Worm (Caenorhabditis elegans): Measurements from ENCODE around the gene K09E2.3.

Gene K09E2.3

DNA sequence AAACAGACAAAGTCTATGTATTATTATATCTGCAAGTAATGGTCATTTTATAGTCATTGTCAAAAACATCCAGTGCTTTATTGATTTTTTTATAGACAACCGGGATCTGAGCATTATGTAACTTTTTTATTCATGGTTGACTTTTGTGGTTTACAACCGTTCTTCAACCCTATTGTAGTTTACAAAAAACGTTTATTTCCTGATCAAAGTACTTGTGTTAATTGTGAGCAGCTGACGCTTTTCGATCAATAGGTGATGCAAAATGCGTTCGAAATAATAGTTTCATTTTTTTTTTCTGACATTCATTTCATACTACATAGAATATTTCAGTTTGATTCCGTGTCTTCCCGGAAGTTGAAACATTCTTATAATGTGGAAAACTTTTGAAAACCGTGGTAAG, at the start of gene K09E2.3, which contains the start of gene K09E2.2:
Gene K09E2.3, plus strand, starts transcription at position 325 of the 400 bp plus-strand sequence.
Gene K09E2.2, plus strand, starts transcription at position 301 of the 400 bp plus-strand sequence.
- no peak for TF ChIP-seq lin-13 (tag; optimal IDR thresholded peaks at IDR 0.05)
- TF ChIP-seq ceh-83 (GFP tag; optimal IDR thresholded peaks at IDR 0.05), result no peak
- TF ChIP-seq nhr-28 (tag; optimal IDR thresholded peaks at IDR 0.05), result no peak
- no peak for TF ChIP-seq unc-39 (tag; optimal IDR thresholded peaks at IDR 0.05)
- TF ChIP-seq hlh-1 (tag; optimal IDR thresholded peaks at IDR 0.05), result no peak
- TF ChIP-seq zip-8 (tag; optimal IDR thresholded peaks at IDR 0.05), result no peak
- no peak for TF ChIP-seq nhr-237 (tag; optimal IDR thresholded peaks at IDR 0.05)
- no peak for TF ChIP-seq ceh-39 (tag; optimal IDR thresholded peaks at IDR 0.05)
- no peak for TF ChIP-seq nhr-12 (tag; optimal IDR thresholded peaks at IDR 0.05)
- TF ChIP-seq ceh-43 (GFP tag; optimal IDR thresholded peaks at IDR 0.05), result no peak
- no peak for TF ChIP-seq sem-2 (GFP tag; optimal IDR thresholded peaks at IDR 0.05)
- TF ChIP-seq elt-3 (tag; optimal IDR thresholded peaks at IDR 0.05), result no peak
- TF ChIP-seq drap-1 (GFP tag; optimal IDR thresholded peaks at IDR 0.05), result no peak
- no peak for TF ChIP-seq sptf-1 (tag; optimal IDR thresholded peaks at IDR 0.05)
- TF ChIP-seq nhr-2 (tag; optimal IDR thresholded peaks at IDR 0.05), result no peak
- TF ChIP-seq mab-5 (tag; optimal IDR thresholded peaks at IDR 0.05), result no peak
- no peak for TF ChIP-seq ham-2 (GFP tag; optimal IDR thresholded peaks at IDR 0.05)
- TF ChIP-seq ztf-11 (tag; optimal IDR thresholded peaks at IDR 0.05), result no peak
- no peak for TF ChIP-seq M03D4.4 (tag; optimal IDR thresholded peaks at IDR 0.05)

DNA sequence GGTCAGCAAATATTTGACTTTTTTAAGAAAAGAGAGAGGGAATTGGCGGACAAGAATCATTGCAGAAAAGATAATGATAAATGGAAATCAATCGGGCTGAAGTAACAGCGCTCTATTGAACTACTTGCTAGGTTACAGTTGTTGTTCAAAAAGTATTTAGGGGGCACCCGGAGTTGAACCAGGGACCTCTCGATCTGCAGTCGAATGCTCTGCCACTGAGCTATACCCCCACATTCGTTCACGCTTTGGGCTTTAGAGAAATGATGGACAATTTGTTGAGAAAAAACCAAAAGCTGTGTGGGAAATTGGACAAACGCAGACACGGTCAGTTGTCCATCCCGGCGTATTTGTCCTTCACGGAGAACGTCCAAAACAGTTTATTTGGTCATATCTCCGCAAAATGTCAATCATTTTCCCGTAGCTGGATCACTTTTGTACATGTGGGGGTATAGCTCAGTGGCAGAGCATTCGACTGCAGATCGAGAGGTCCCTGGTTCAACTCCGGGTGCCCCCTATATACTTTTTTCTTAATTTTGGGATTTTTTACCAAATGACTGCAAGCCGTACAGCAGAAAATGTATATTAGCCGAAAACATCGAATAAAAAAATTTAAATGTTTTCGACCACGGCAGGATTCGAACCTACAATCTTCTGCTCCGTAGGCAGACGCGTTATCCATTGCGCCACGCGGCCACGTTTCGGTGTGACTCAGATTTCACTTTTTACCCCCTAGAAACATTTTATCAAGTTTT, 48.9 kb upstream of the K09E2.3 start:
- no peak for TF ChIP-seq cnd-1 (tag; optimal IDR thresholded peaks at IDR 0.05)
- TF ChIP-seq ceh-83 (GFP tag; optimal IDR thresholded peaks at IDR 0.05), result peak; percentile 64
- TF ChIP-seq nhr-237 (tag; optimal IDR thresholded peaks at IDR 0.05), result no peak
- no peak for TF ChIP-seq zip-8 (tag; optimal IDR thresholded peaks at IDR 0.05)
- no peak for TF ChIP-seq hlh-1 (tag; optimal IDR thresholded peaks at IDR 0.05)
- no peak for TF ChIP-seq unc-120 (tag; optimal IDR thresholded peaks at IDR 0.05; ENCODE audit: poor library complexity, severe bottlenecking)
- TF ChIP-seq nhr-2 (tag; optimal IDR thresholded peaks at IDR 0.05), result no peak
- TF ChIP-seq lsy-2 (tag; optimal IDR thresholded peaks at IDR 0.05), result no peak
- TF ChIP-seq ham-2 (GFP tag; optimal IDR thresholded peaks at IDR 0.05), result peak; percentile 33
- TF ChIP-seq nhr-28 (tag; optimal IDR thresholded peaks at IDR 0.05), result no peak
- no peak for TF ChIP-seq mep-1 (tag; optimal IDR thresholded peaks at IDR 0.05)
- TF ChIP-seq pha-4 (tag; optimal IDR thresholded peaks at IDR 0.05), result no peak
- no peak for TF ChIP-seq sem-2 (GFP tag; optimal IDR thresholded peaks at IDR 0.05)
- no peak for TF ChIP-seq ces-1 (GFP tag; optimal IDR thresholded peaks at IDR 0.05)
- peak; percentile 5 for TF ChIP-seq M03D4.4 (tag; optimal IDR thresholded peaks at IDR 0.05)
- TF ChIP-seq ceh-43 (GFP tag; optimal IDR thresholded peaks at IDR 0.05), result peak; percentile 47
- no peak for TF ChIP-seq tbx-8 (GFP tag; optimal IDR thresholded peaks at IDR 0.05)
- TF ChIP-seq drap-1 (GFP tag; optimal IDR thresholded peaks at IDR 0.05), result peak; percentile 23
- no peak for TF ChIP-seq snpc-4 (tag; optimal IDR thresholded peaks at IDR 0.05)
- no peak for TF ChIP-seq ztf-11 (tag; optimal IDR thresholded peaks at IDR 0.05)

DNA sequence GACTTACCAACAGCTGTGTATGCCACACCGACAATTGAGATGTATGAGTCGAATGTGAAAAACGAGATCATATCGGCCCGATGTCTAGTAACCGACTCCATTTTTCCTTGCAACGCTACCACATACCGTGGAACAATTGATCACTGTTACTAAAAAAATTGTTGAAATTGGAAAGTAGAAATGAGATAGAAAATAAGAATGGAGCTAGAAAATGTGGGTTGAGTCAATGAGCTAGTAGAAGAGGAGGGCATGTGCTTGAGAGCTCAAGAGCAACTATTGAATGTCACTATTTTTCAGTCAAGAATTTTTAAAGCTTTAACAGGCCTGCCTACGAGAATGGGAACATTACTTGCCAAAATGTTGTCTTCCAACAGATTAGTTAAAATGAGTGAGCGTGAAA, 47.8 kb upstream of the K09E2.3 start, which contains the start of gene K01A12.3:
Gene K01A12.3, minus strand, starts transcription at position 101 of the 400 bp plus-strand sequence.
- TF ChIP-seq nhr-237 (tag; optimal IDR thresholded peaks at IDR 0.05) (no peak), lin-13 (tag; optimal IDR thresholded peaks at IDR 0.05) (no peak), hlh-1 (tag; optimal IDR thresholded peaks at IDR 0.05) (no peak), unc-62 (GFP tag; optimal IDR thresholded peaks at IDR 0.05) (no peak), snpc-4 (tag; optimal IDR thresholded peaks at IDR 0.05) (no peak), flh-1 (GFP tag; optimal IDR thresholded peaks at IDR 0.05) (no peak), unc-120 (tag; optimal IDR thresholded peaks at IDR 0.05; ENCODE audit: poor library complexity, severe bottlenecking) (no peak), ces-1 (GFP tag; optimal IDR thresholded peaks at IDR 0.05) (no peak), ceh-43 (GFP tag; optimal IDR thresholded peaks at IDR 0.05) (no peak), ceh-39 (tag; optimal IDR thresholded peaks at IDR 0.05) (no peak), ceh-83 (GFP tag; optimal IDR thresholded peaks at IDR 0.05) (no peak), tbx-8 (GFP tag; optimal IDR thresholded peaks at IDR 0.05) (no peak), mep-1 (tag; optimal IDR thresholded peaks at IDR 0.05) (no peak), ztf-11 (tag; optimal IDR thresholded peaks at IDR 0.05) (no peak), cnd-1 (tag; optimal IDR thresholded peaks at IDR 0.05) (no peak), pha-4 (tag; optimal IDR thresholded peaks at IDR 0.05) (no peak), zip-8 (tag; optimal IDR thresholded peaks at IDR 0.05) (no peak), mab-5 (tag; optimal IDR thresholded peaks at IDR 0.05) (no peak), sem-2 (GFP tag; optimal IDR thresholded peaks at IDR 0.05) (no peak), lsy-2 (tag; optimal IDR thresholded peaks at IDR 0.05) (no peak)

DNA sequence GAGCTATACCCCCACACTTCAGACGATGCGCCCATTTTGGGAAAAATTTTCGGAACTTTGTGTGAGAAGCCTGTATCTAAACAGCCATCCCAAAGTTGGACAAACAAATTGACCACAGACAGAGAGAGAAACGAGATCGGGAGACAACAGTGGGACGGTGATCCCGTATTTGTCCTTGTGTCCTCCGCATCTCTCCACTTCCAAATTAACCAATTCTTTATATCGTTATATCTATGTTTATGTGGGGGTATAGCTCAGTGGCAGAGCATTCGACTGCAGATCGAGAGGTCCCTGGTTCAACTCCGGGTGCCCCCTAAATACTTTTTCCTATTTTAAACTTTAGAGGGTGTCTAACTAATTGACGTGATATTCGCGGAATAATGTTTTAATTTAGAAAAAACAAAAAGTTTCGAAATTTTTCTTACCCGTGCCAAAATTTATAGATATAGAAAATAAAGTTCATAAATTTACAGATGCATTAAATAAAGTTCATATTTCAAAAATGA, 34.2 kb upstream of the K09E2.3 start:
- TF ChIP-seq ceh-43 (GFP tag; optimal IDR thresholded peaks at IDR 0.05), result peak; percentile 76
- TF ChIP-seq ham-2 (GFP tag; optimal IDR thresholded peaks at IDR 0.05), result peak; percentile 47
- no peak for TF ChIP-seq nhr-76 (tag; optimal IDR thresholded peaks at IDR 0.05)
- peak; percentile 65 for TF ChIP-seq ceh-83 (GFP tag; optimal IDR thresholded peaks at IDR 0.05)
- TF ChIP-seq tbx-8 (GFP tag; optimal IDR thresholded peaks at IDR 0.05), result no peak
- TF ChIP-seq M03D4.4 (tag; optimal IDR thresholded peaks at IDR 0.05), result peak; percentile 72
- TF ChIP-seq cnd-1 (tag; optimal IDR thresholded peaks at IDR 0.05), result no peak
- peak; percentile 1 for TF ChIP-seq lin-32 (GFP tag; optimal IDR thresholded peaks at IDR 0.05)
- TF ChIP-seq sptf-1 (tag; optimal IDR thresholded peaks at IDR 0.05), result peak; percentile 80
- no peak for TF ChIP-seq ztf-11 (tag; optimal IDR thresholded peaks at IDR 0.05)
- peak; percentile 33 for TF ChIP-seq bed-3 (GFP tag; optimal IDR thresholded peaks at IDR 0.05)
- TF ChIP-seq lsy-2 (tag; optimal IDR thresholded peaks at IDR 0.05), result no peak

Data from whole organism, mixed stage, embryonic.